Fruit fly (Drosophila melanogaster) whole organism, embryonic: ENCODE data around the gene CG3626.

ENCODE experiments used
- Adf1 ChIP-seq: fragments of 200-800 bp; sonication (Bioruptor generic); IDR thresholded peaks from 2 replicates; pipeline ENCODE4 v1.3.6; 2022; ENCODE audit warnings: missing biosample characterization, missing genetic modification characterization
- CG10321 ChIP-seq: fragments of 200-800 bp; sonication (Bioruptor generic); IDR thresholded peaks from 2 replicates; pipeline ENCODE4 v1.3.6; 2022; ENCODE audit warnings: missing biosample characterization, missing genetic modification characterization
- CG10543 ChIP-seq: fragments of 200-800 bp; sonication (Bioruptor generic); optimal IDR thresholded peaks from 3 replicates; lab custom pipeline; 2017; ENCODE audit warnings: missing biosample characterization, mild to moderate bottlenecking, missing genetic modification characterization, moderate library complexity
- CG11723 ChIP-seq: fragments of 200-800 bp; sonication (Bioruptor generic); optimal IDR thresholded peaks from 2 replicates; lab custom pipeline; 2017; ENCODE audit warnings: missing biosample characterization, mild to moderate bottlenecking, missing genetic modification characterization
- CG1832 ChIP-seq: fragments of 200-800 bp; sonication (Bioruptor generic); optimal IDR thresholded peaks from 2 replicates; lab custom pipeline; 2017; ENCODE audit warnings: missing biosample characterization, mild to moderate bottlenecking, missing genetic modification characterization, inconsistent platforms
- CG2199 ChIP-seq: fragments of 200-800 bp; sonication (Bioruptor generic); IDR thresholded peaks from 3 replicates; pipeline ENCODE4 v1.3.6; 2022; ENCODE audit warnings: missing biosample characterization, missing genetic modification characterization
- CG6791 ChIP-seq: fragments of 200-800 bp; sonication (Bioruptor generic); IDR thresholded peaks from 3 replicates; pipeline ENCODE4 v1.3.6; 2022; ENCODE audit warnings: missing biosample characterization, missing genetic modification characterization; ENCODE audit not compliant: partially characterized antibody
- CG8478 ChIP-seq: fragments of >200 bp; optimal IDR thresholded peaks from 2 replicates; lab custom pipeline; 2018
- CG8944 ChIP-seq: fragments of 200-800 bp; sonication (Bioruptor generic); optimal IDR thresholded peaks from 3 replicates; lab custom pipeline; 2016; ENCODE audit warnings: missing biosample characterization, missing genetic modification characterization
- CG9609 ChIP-seq: fragments of 200-800 bp; sonication (Bioruptor generic); optimal IDR thresholded peaks from 3 replicates; lab custom pipeline; 2016; ENCODE audit warnings: missing biosample characterization, missing genetic modification characterization
- CG9932 ChIP-seq: fragments of 200-800 bp; sonication (Bioruptor generic); IDR thresholded peaks from 2 replicates; pipeline ENCODE4 v1.3.6; 2022; ENCODE audit warnings: missing biosample characterization, missing genetic modification characterization
- Ets65A ChIP-seq: fragments of 200-800 bp; sonication (Bioruptor generic); peaks from one replicate; lab custom pipeline; 2016; ENCODE audit warnings: missing biosample characterization, missing genetic modification characterization
- Jarid2 ChIP-seq: fragments of 200-800 bp; sonication (Bioruptor generic); optimal IDR thresholded peaks from 3 replicates; lab custom pipeline; 2017; ENCODE audit warnings: mild to moderate bottlenecking, missing biosample characterization, missing genetic modification reagents, missing genetic modification characterization
- Mes4 ChIP-seq: fragments of 200-800 bp; sonication (Bioruptor generic); optimal IDR thresholded peaks from 2 replicates; lab custom pipeline; 2016; ENCODE audit warnings: missing biosample characterization, missing genetic modification characterization
- Nf-YA ChIP-seq: fragments of 200-800 bp; sonication (Bioruptor generic); IDR thresholded peaks from 2 replicates; pipeline ENCODE4 v1.3.6; 2022; ENCODE audit warnings: missing biosample characterization, missing genetic modification characterization
- Nf-YB ChIP-seq: fragments of 200-800 bp; sonication (Bioruptor generic); optimal IDR thresholded peaks from 3 replicates; lab custom pipeline; 2019; ENCODE audit warnings: missing biosample characterization, mild to moderate bottlenecking, missing genetic modification characterization, moderate library complexity
- Nf-YC ChIP-seq: fragments of 200-800 bp; optimal IDR thresholded peaks from 3 replicates; lab custom pipeline; 2019; ENCODE audit warnings: missing biosample characterization, mild to moderate bottlenecking, missing genetic modification characterization, moderate library complexity
- Ptx1 ChIP-seq: fragments of 200-800 bp; sonication (Bioruptor generic); IDR thresholded peaks from 2 replicates; pipeline ENCODE4 v1.3.6; 2022; ENCODE audit warnings: missing biosample characterization, missing genetic modification characterization
- ato ChIP-seq: fragments of 200-800 bp; sonication (Bioruptor generic); IDR thresholded peaks from 2 replicates; pipeline ENCODE4 v1.3.6; 2022; ENCODE audit warnings: missing biosample characterization, missing genetic modification characterization; ENCODE audit not compliant: partially characterized antibody
- cg ChIP-seq: fragments of 200-800 bp; sonication (Bioruptor generic); optimal IDR thresholded peaks from 3 replicates; lab custom pipeline; 2019; ENCODE audit warnings: missing biosample characterization, mild to moderate bottlenecking, missing genetic modification characterization, moderate library complexity
- crol ChIP-seq: fragments of 200-800 bp; sonication (Bioruptor generic); IDR thresholded peaks from 2 replicates; pipeline ENCODE4 v1.3.6; 2022; ENCODE audit warnings: missing biosample characterization, missing genetic modification characterization
- maf-S ChIP-seq: fragments of 200-800 bp; sonication (Bioruptor generic); optimal IDR thresholded peaks from 2 replicates; lab custom pipeline; 2016; ENCODE audit warnings: missing biosample characterization, missing genetic modification characterization
- mirr ChIP-seq: fragments of 200-800 bp; sonication (Bioruptor generic); optimal IDR thresholded peaks from 3 replicates; lab custom pipeline; 2018; ENCODE audit warnings: missing biosample characterization, mild to moderate bottlenecking, missing genetic modification characterization
- vnd ChIP-seq: fragments of 200-800 bp; sonication (Bioruptor generic); IDR thresholded peaks from 3 replicates; pipeline ENCODE4 v1.3.6; 2022; ENCODE audit warnings: missing biosample characterization, missing genetic modification characterization; ENCODE audit not compliant: partially characterized antibody
- z ChIP-seq: fragments of 200-800 bp; sonication (Bioruptor generic); IDR thresholded peaks from 3 replicates; pipeline ENCODE4 v1.3.6; 2022; ENCODE audit warnings: missing biosample characterization, missing genetic modification characterization

Gene CG3626

DNA sequence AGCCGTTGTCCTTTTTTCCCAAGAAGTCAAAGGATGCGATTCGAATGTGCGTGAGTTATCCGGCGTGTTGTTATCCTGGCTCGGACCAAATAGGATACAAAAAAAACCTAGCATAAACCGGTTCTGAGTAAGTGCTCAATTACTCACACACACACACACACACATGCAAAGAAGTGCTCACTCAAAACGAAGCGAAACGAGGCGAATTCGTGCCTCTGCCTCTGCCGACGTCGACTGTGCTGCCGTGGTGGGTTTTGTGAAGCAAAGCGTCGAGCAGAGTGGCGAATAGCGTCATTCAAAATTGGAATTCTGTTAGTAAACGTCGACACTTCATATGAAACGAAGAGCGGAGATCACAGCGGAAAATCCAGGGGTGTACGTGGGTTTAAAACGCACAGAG lies 46.3 kb downstream of the CG3626 start, which contains the start of gene bi (continued):
- TF ChIP-seq Adf1 (GFP tag; lab: Robert Waterston, UW) (peak; percentile 36), z (peak; percentile 97), vnd (no peak), CG10543 (GFP tag; lab: Kevin White, UChicago) (no peak), CG11723 (GFP tag; lab: Kevin White, UChicago) (no peak), mirr (no peak), Nf-YA (no peak), Nf-YC (tag; lab: Kevin White, UChicago) (peak; percentile 31)
- TF ChIP-seq, all 482 proteins: peak for 9

DNA sequence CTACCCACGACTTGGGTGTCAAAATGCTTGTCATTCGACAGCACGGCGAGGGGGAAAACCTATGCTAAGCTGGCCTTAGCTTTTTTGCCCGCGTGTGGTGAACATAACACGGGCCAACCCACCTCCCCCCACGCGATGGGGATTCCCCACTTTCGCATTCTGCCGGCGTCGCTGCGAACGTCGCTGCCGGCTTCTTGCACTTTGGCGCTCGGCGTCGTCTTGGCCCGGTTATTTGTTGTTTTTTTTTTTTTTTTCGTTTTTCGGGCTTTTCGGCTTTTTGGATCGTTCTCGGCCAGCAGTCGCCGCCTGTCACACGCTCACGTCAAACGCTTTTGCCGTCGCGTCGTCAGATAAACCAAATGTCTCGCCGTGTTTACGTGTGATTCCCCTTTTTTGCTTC lies 46.9 kb downstream of the CG3626 start:
- TF ChIP-seq CG9609 (GFP tag; lab: Kevin White, UChicago) (no peak), maf-S (GFP tag; lab: Kevin White, UChicago) (no peak), CG8944 (no peak), Adf1 (GFP tag; lab: Robert Waterston, UW) (peak; percentile 47), cg (GFP tag; lab: Kevin White, UChicago) (no peak), Ets65A (GFP tag; lab: Kevin White, UChicago) (peak; percentile 69), CG9932 (no peak), ato (GFP tag; lab: Robert Waterston, UW) (no peak)

DNA sequence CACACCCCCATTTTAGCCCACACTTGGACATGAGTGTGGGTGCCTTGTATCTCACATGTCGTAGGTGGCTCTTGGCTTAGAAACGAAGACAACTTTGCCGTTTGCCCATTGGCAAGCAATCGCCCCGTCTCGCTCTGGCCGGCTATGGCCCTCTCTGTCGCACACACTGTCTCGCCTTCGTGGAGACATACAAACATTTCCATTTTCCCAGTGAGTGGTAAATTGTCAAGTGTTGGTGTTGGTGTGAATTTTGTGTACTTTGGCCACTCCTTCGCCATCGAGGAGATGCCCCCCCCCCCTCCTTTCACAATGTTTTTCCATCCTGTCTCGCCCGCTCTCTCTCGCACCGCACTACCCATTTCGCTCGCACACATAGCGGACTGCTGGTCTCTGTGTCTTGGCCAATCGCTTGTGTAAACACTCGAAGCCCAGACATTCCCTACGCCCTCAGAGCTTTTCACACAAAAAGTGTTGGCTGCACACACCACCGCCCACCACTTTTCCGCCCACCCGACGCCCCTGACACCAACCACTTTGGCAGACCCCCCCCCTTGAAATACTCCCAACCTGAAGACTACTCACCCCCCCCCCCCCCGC lies 54.0 kb downstream of the CG3626 start:
- TF ChIP-seq crol (GFP tag; lab: Robert Waterston, UW) = 0 out of 2 replicates have a peak, but pooled peaks have one; percentile 14
- TF ChIP-seq Ptx1 (GFP tag; lab: Robert Waterston, UW) = no peak
- peak; percentile 73 for TF ChIP-seq z
- TF ChIP-seq CG1832 (GFP tag; lab: Kevin White, UChicago) = peak; percentile 69
- TF ChIP-seq Nf-YB (GFP tag; lab: Kevin White, UChicago) = peak; percentile 92
- 0 out of 2 replicates have a peak, but pooled peaks have one; percentile 23 for TF ChIP-seq CG10321 (GFP tag; lab: Robert Waterston, UW)
- TF ChIP-seq Nf-YC (tag; lab: Kevin White, UChicago) = peak; percentile 92
- TF ChIP-seq CG8478 (lab: Kevin White, UChicago) = peak; percentile 79
- peak; percentile 50 for TF ChIP-seq cg (GFP tag; lab: Kevin White, UChicago)
- no peak for TF ChIP-seq Mes4
- no peak for TF ChIP-seq CG6791
- peak; percentile 22 for TF ChIP-seq Jarid2
- TF ChIP-seq CG2199 = peak; percentile 85
